Worm (Caenorhabditis elegans) whole organism, late embryonic: ENCODE results near the gene F39E9.6.
A peak's percentile ranks its signal among the peaks of the same experiment; 100 is the strongest.

Source experiments
- C08G9.2 ChIP-seq: sonication (generic microtip); optimal IDR thresholded peaks from 2 replicates; lab custom pipeline; 2016; ENCODE audit warnings: mild to moderate bottlenecking, missing genetic modification characterization, moderate library complexity, missing compliant biosample characterization
- F13H6.1 ChIP-seq: sonication (generic microtip); optimal IDR thresholded peaks from 2 replicates; lab custom pipeline; 2016; ENCODE audit warnings: missing genetic modification characterization, missing compliant biosample characterization
- ama-1 ChIP-seq: fragments of 150-350 bp; optimal IDR thresholded peaks from 2 replicates; lab custom pipeline; 2014
- ceh-30 ChIP-seq: fragments of 150-350 bp; optimal IDR thresholded peaks from 2 replicates; lab custom pipeline; 2014; ENCODE audit warnings: missing biosample characterization, missing genetic modification characterization
- dve-1 ChIP-seq: sonication (generic microtip); optimal IDR thresholded peaks from 2 replicates; lab custom pipeline; 2017; ENCODE audit warnings: antibody characterized with exemption, mild to moderate bottlenecking, missing genetic modification characterization, missing compliant biosample characterization
- elt-4 ChIP-seq: sonication (generic microtip); optimal IDR thresholded peaks from 2 replicates; lab custom pipeline; 2016; ENCODE audit warnings: missing genetic modification characterization, missing compliant biosample characterization
- pax-1 ChIP-seq: fragments of 150-350 bp; optimal IDR thresholded peaks from 2 replicates; lab custom pipeline; 2014; ENCODE audit warnings: missing biosample characterization, missing genetic modification characterization
- pha-4 ChIP-seq: fragments of 150-350 bp; optimal IDR thresholded peaks from 2 replicates; lab custom pipeline; 2018; ENCODE audit warnings: missing biosample characterization, missing genetic modification reagents, missing genetic modification characterization
- pqm-1 ChIP-seq: sonication (generic microtip); optimal IDR thresholded peaks from 2 replicates; lab custom pipeline; 2016; ENCODE audit warnings: missing genetic modification characterization, missing compliant biosample characterization
- unc-42 ChIP-seq: sonication (generic microtip); optimal IDR thresholded peaks from 2 replicates; lab custom pipeline; 2016; ENCODE audit warnings: missing genotype, missing genetic modification characterization, missing compliant biosample characterization
- unc-55 ChIP-seq: sonication (generic microtip); optimal IDR thresholded peaks from 2 replicates; lab custom pipeline; 2017; ENCODE audit warnings: missing biosample characterization, missing genetic modification reagents, missing genetic modification characterization

- peak; percentile 21 for TF ChIP-seq unc-55 (GFP tag; lab: Kevin White, UChicago)
- no peak for TF ChIP-seq unc-42 (tag; lab: Kevin White, UChicago)
- TF ChIP-seq F13H6.1 (tag; lab: Kevin White, UChicago) = no peak
- TF ChIP-seq ama-1 (lab: Kevin White, UChicago) = peak; percentile 4
- no peak for TF ChIP-seq dve-1
- no peak for TF ChIP-seq C08G9.2 (tag; lab: Kevin White, UChicago)
- TF ChIP-seq pha-4 (tag; lab: Kevin White, UChicago) = no peak
- TF ChIP-seq pax-1 (tag; lab: Kevin White, UChicago) = no peak
- TF ChIP-seq ceh-30 (tag; lab: Kevin White, UChicago) = no peak
- TF ChIP-seq elt-4 (tag; lab: Kevin White, UChicago) = no peak
- TF ChIP-seq pqm-1 (tag; lab: Kevin White, UChicago) = no peak
These were observed 9.8 kb downstream of the F39E9.6 start for ce11 chrII:3303582-3303981.
